Worm (Caenorhabditis elegans) whole organism, L4 larva: ENCODE results near the gene R07D5.2.

Experiments used
- aly-2 ChIP-seq: sonication (generic microtip); optimal IDR thresholded peaks from 2 replicates; lab custom pipeline; 2018; ENCODE audit warnings: missing biosample characterization, missing genetic modification characterization
- ceh-62 ChIP-seq: sonication (generic microtip); optimal IDR thresholded peaks from 2 replicates; lab custom pipeline; 2017; ENCODE audit warnings: missing biosample characterization, missing genetic modification characterization
- mdl-1 ChIP-seq, 2 experiments: fragments of 150-350 bp in 1 of 2; sonication (generic microtip) in 1 of 2; optimal IDR thresholded peaks; 2 replicates each; lab custom pipeline; 2014 to 2017; ENCODE audit warnings: missing biosample characterization in 2 of 2, missing genetic modification characterization in 2 of 2
- snpc-4 ChIP-seq: fragments of 150-350 bp; optimal IDR thresholded peaks from 2 replicates; lab custom pipeline; 2014; ENCODE audit warnings: missing biosample characterization, missing genetic modification characterization
- ztf-11 ChIP-seq: fragments of 150-350 bp; optimal IDR thresholded peaks from 2 replicates; lab custom pipeline; 2014; ENCODE audit warnings: missing biosample characterization, missing genetic modification characterization

- TF ChIP-seq aly-2 (no peak), ceh-62 (tag; lab: Kevin White, UChicago) (no peak), mdl-1 (tag; optimal IDR thresholded peaks at IDR 0.05; lab: Kevin White, UChicago) (no peak), ztf-11 (tag; lab: Kevin White, UChicago) (no peak), snpc-4 (tag; lab: Kevin White, UChicago) (no peak)
These were observed 21.4 kb downstream of the R07D5.2 start, which contains the start of gene F09B12.7 for ce11 chrX:15094973-15095372.
